Worm (Caenorhabditis elegans): ENCODE results near the gene hlh-8.

ce11 chrX:8136276-8136891, 20.1 kb downstream of the hlh-8 start, which contains the start of gene C02B8.6:
- TF ChIP-seq rbr-2 (tag; optimal IDR thresholded peaks at IDR 0.05) = no peak
- TF ChIP-seq skn-1 (tag; optimal IDR thresholded peaks at IDR 0.05) = no peak
- TF ChIP-seq nhr-25 (tag; optimal IDR thresholded peaks at IDR 0.05; ENCODE audit: borderline replicate concordance, insufficient read depth) = no peak
- TF ChIP-seq zag-1 (tag; optimal IDR thresholded peaks at IDR 0.05) = no peak
- TF ChIP-seq zip-11 (GFP tag; IDR thresholded peaks at IDR 0.05) = no peak
- TF ChIP-seq nhr-6 (tag; optimal IDR thresholded peaks at IDR 0.05) = peak; percentile 54
- no peak for TF ChIP-seq egl-27 (tag; optimal IDR thresholded peaks at IDR 0.05)
- peak in 1 of 2 experiments; percentile 93 for TF ChIP-seq unc-62 (GFP tag; optimal IDR thresholded peaks at IDR 0.05 in 1 of 2)
- TF ChIP-seq unc-62 (tag; optimal IDR thresholded peaks at IDR 0.05) = no peak
- no peak for TF ChIP-seq dmd-9 (GFP tag; IDR thresholded peaks at IDR 0.05)
- no peak for TF ChIP-seq snpc-4 (tag; optimal IDR thresholded peaks at IDR 0.05)
